Fruit fly (Drosophila melanogaster) whole organism, embryonic: ENCODE data around the gene Vsp37A.

ENCODE experiments used
- BEAF-32 ChIP-seq: fragments of 200-800 bp; sonication (Bioruptor generic); optimal IDR thresholded peaks from 3 replicates; lab custom pipeline; 2017; ENCODE audit warnings: missing biosample characterization, missing genetic modification characterization, mild to moderate bottlenecking, moderate library complexity, missing genetic modification reagents
- CG10274 ChIP-seq: fragments of 200-800 bp; sonication (Bioruptor generic); optimal IDR thresholded peaks from 3 replicates; lab custom pipeline; 2017; ENCODE audit warnings: missing biosample characterization, mild to moderate bottlenecking, missing genetic modification characterization
- CG10366 ChIP-seq: fragments of 200-800 bp; sonication (Bioruptor generic); IDR thresholded peaks from 2 replicates; pipeline ENCODE4 v1.3.6; 2022; ENCODE audit warnings: missing biosample characterization, missing genetic modification characterization
- CG11456 ChIP-seq: fragments of 200-800 bp; sonication (Bioruptor generic); IDR thresholded peaks from 3 replicates; pipeline ENCODE4 v1.3.6; 2022; ENCODE audit warnings: missing biosample characterization, missing genetic modification characterization
- CG12299 ChIP-seq: fragments of 200-800 bp; sonication (Bioruptor generic); optimal IDR thresholded peaks from 2 replicates; lab custom pipeline; 2018; ENCODE audit warnings: missing biosample characterization, mild to moderate bottlenecking, missing genetic modification characterization
- CG12659 ChIP-seq: fragments of 200-800 bp; sonication (Bioruptor generic); optimal IDR thresholded peaks from 3 replicates; lab custom pipeline; 2017; ENCODE audit warnings: mild to moderate bottlenecking, missing biosample characterization, missing genetic modification reagents, missing genetic modification characterization
- CG13894 ChIP-seq: fragments of 200-800 bp; sonication (Bioruptor generic); optimal IDR thresholded peaks from 3 replicates; lab custom pipeline; 2018; ENCODE audit warnings: missing biosample characterization, mild to moderate bottlenecking, missing genetic modification characterization, moderate library complexity
- CG15011 ChIP-seq: fragments of 200-800 bp; sonication (Bioruptor generic); optimal IDR thresholded peaks from 3 replicates; lab custom pipeline; 2018; ENCODE audit warnings: missing biosample characterization, mild to moderate bottlenecking, missing genetic modification characterization
- CG15073 ChIP-seq: fragments of 200-800 bp; sonication (Bioruptor generic); optimal IDR thresholded peaks from 2 replicates; lab custom pipeline; 2016; ENCODE audit warnings: missing biosample characterization, missing genetic modification characterization
- CG15514 ChIP-seq: fragments of 200-800 bp; sonication (Bioruptor generic); optimal IDR thresholded peaks from 3 replicates; lab custom pipeline; 2017; ENCODE audit warnings: missing biosample characterization, missing genetic modification characterization, mild to moderate bottlenecking, moderate library complexity, missing genetic modification reagents
- CG17186 ChIP-seq: fragments of 200-800 bp; sonication (Bioruptor generic); optimal IDR thresholded peaks from 3 replicates; lab custom pipeline; 2017; ENCODE audit warnings: missing biosample characterization, missing genetic modification reagents, missing genetic modification characterization
- CG17568 ChIP-seq: fragments of 200-800 bp; sonication (Bioruptor generic); optimal IDR thresholded peaks from 2 replicates; lab custom pipeline; 2018; ENCODE audit warnings: missing biosample characterization, mild to moderate bottlenecking, missing genetic modification characterization, moderate library complexity
- CG30403 ChIP-seq: fragments of 200-800 bp; sonication (Bioruptor generic); optimal IDR thresholded peaks from 3 replicates; lab custom pipeline; 2016; ENCODE audit warnings: missing biosample characterization, missing genetic modification characterization
- CG3281 ChIP-seq: fragments of 200-800 bp; sonication (Bioruptor generic); optimal IDR thresholded peaks from 3 replicates; lab custom pipeline; 2017; ENCODE audit warnings: missing biosample characterization, mild to moderate bottlenecking, missing genetic modification characterization
- CG4707 ChIP-seq: fragments of 200-800 bp; sonication (Bioruptor generic); optimal IDR thresholded peaks from 2 replicates; lab custom pipeline; 2018; ENCODE audit warnings: missing biosample characterization, mild to moderate bottlenecking, missing genetic modification characterization, moderate library complexity
- CG6854 ChIP-seq: fragments of 200-800 bp; sonication (Bioruptor generic); optimal IDR thresholded peaks from 3 replicates; lab custom pipeline; 2017; ENCODE audit warnings: missing biosample characterization, mild to moderate bottlenecking, missing genetic modification characterization
- CG8089 ChIP-seq: fragments of 200-800 bp; sonication (Bioruptor generic); optimal IDR thresholded peaks from 3 replicates; lab custom pipeline; 2016; ENCODE audit warnings: missing biosample characterization, missing genetic modification characterization
- CHES-1-like ChIP-seq: fragments of 200-800 bp; sonication (Bioruptor generic); optimal IDR thresholded peaks from 2 replicates; lab custom pipeline; 2016; ENCODE audit warnings: missing biosample characterization, missing genetic modification characterization
- Camta ChIP-seq: fragments of 200-800 bp; sonication (Bioruptor generic); optimal IDR thresholded peaks from 2 replicates; lab custom pipeline; 2016; ENCODE audit warnings: missing biosample characterization, missing genetic modification characterization
- Deaf1 ChIP-seq: fragments of 200-800 bp; optimal IDR thresholded peaks from 3 replicates; lab custom pipeline; 2019; ENCODE audit warnings: missing biosample characterization, mild to moderate bottlenecking, missing genetic modification characterization, moderate library complexity
- Dll ChIP-seq: fragments of 200-800 bp; sonication (Bioruptor generic); IDR thresholded peaks from 4 replicates; pipeline ENCODE4 v1.3.6; 2022; ENCODE audit warnings: missing biosample characterization, missing genetic modification characterization; ENCODE audit not compliant: partially characterized antibody
- Dref ChIP-seq: fragments of 200-800 bp; sonication (Bioruptor generic); IDR thresholded peaks from 2 replicates; pipeline ENCODE4 v1.3.6; 2022; ENCODE audit warnings: missing biosample characterization, missing genetic modification characterization
- GATAe ChIP-seq: fragments of 200-800 bp; sonication (Bioruptor generic); conservative IDR thresholded peaks from 2 replicates; pipeline ENCODE4 v1.3.6; 2022; ENCODE audit warnings: missing biosample characterization, missing genetic modification characterization
- HLH3B ChIP-seq: fragments of 200-800 bp; sonication (Bioruptor generic); IDR thresholded peaks from 2 replicates; pipeline ENCODE4 v1.3.6; 2022; ENCODE audit warnings: missing biosample characterization, missing genetic modification characterization
- Hmx ChIP-seq: fragments of 200-800 bp; sonication (Bioruptor generic); optimal IDR thresholded peaks from 2 replicates; lab custom pipeline; 2016; ENCODE audit warnings: missing biosample characterization, missing genetic modification characterization
- MBD-R2 ChIP-seq: fragments of 200-800 bp; sonication (Bioruptor generic); IDR thresholded peaks from 2 replicates; pipeline ENCODE4 v1.3.6; 2022; ENCODE audit warnings: missing biosample characterization, missing genetic modification characterization
- MESR4 ChIP-seq: fragments of 200-800 bp; sonication (Bioruptor generic); optimal IDR thresholded peaks from 2 replicates; lab custom pipeline; 2018; ENCODE audit warnings: missing biosample characterization, mild to moderate bottlenecking, missing genetic modification characterization, moderate library complexity
- Nf-YC ChIP-seq: fragments of 200-800 bp; optimal IDR thresholded peaks from 3 replicates; lab custom pipeline; 2019; ENCODE audit warnings: missing biosample characterization, mild to moderate bottlenecking, missing genetic modification characterization, moderate library complexity
- Opbp ChIP-seq: fragments of 200-800 bp; sonication (Bioruptor generic); IDR thresholded peaks from 3 replicates; pipeline ENCODE4 v1.3.6; 2022; ENCODE audit warnings: missing biosample characterization, missing genetic modification characterization; ENCODE audit not compliant: partially characterized antibody
- PHDP ChIP-seq: fragments of 200-800 bp; sonication (Bioruptor generic); optimal IDR thresholded peaks from 3 replicates; lab custom pipeline; 2018; ENCODE audit warnings: missing biosample characterization, mild to moderate bottlenecking, missing genetic modification characterization, moderate library complexity
- Scr ChIP-seq: fragments of 200-800 bp; sonication (Bioruptor generic); IDR thresholded peaks from 2 replicates; pipeline ENCODE4 v1.3.6; 2022; ENCODE audit warnings: missing biosample characterization, missing genetic modification characterization; ENCODE audit not compliant: partially characterized antibody
- Sry-δ ChIP-seq: fragments of 200-800 bp; sonication (Bioruptor generic); optimal IDR thresholded peaks from 2 replicates; lab custom pipeline; 2016; ENCODE audit warnings: missing biosample characterization, missing genetic modification characterization
- Stat92E ChIP-seq, 3 experiments: fragments of >200 bp in 2 of 3; fragments of 200-800 bp in 1 of 3; sonication (Bioruptor generic) in 1 of 3; optimal IDR thresholded peaks; 2 replicates each; lab custom pipeline; 2017 to 2019; ENCODE audit warnings: missing biosample characterization in 3 of 3, missing genetic modification characterization in 3 of 3, mild to moderate bottlenecking in 1 of 3, moderate library complexity in 1 of 3
- Trl ChIP-seq, 3 experiments: fragments of >200 bp in 2 of 3; fragments of 200-800 bp in 1 of 3; sonication (Bioruptor generic) in 1 of 3; optimal IDR thresholded peaks; 2 replicates in 1 of 3; 3 replicates in 2 of 3; lab custom pipeline; 2016 to 2017; ENCODE audit warnings: missing biosample characterization in 1 of 3, missing genetic modification characterization in 1 of 3
- bbx ChIP-seq: fragments of 200-800 bp; sonication (Bioruptor generic); IDR thresholded peaks from 2 replicates; pipeline ENCODE4 v1.3.6; 2022; ENCODE audit warnings: missing biosample characterization, missing genetic modification characterization; ENCODE audit not compliant: partially characterized antibody
- chinmo ChIP-seq: fragments of 200-800 bp; sonication (Bioruptor generic); IDR thresholded peaks from 4 replicates; pipeline ENCODE4 v1.3.6; 2022; ENCODE audit warnings: missing biosample characterization, missing genetic modification characterization; ENCODE audit not compliant: partially characterized antibody
- crol ChIP-seq: fragments of 200-800 bp; sonication (Bioruptor generic); IDR thresholded peaks from 2 replicates; pipeline ENCODE4 v1.3.6; 2022; ENCODE audit warnings: missing biosample characterization, missing genetic modification characterization
- ftz-f1 ChIP-seq: fragments of 200-800 bp; sonication (Bioruptor generic); optimal IDR thresholded peaks from 2 replicates; lab custom pipeline; 2016; ENCODE audit warnings: missing biosample characterization, missing genetic modification characterization
- grau ChIP-seq: fragments of 200-800 bp; optimal IDR thresholded peaks from 3 replicates; lab custom pipeline; 2019; ENCODE audit warnings: missing biosample characterization, mild to moderate bottlenecking, missing genetic modification characterization, moderate library complexity
- ham ChIP-seq: fragments of 200-800 bp; sonication (Bioruptor generic); IDR thresholded peaks from 2 replicates; pipeline ENCODE4 v1.3.6; 2022; ENCODE audit warnings: missing biosample characterization, missing genetic modification characterization
- nau ChIP-seq: fragments of 200-800 bp; sonication (Bioruptor generic); optimal IDR thresholded peaks from 3 replicates; lab custom pipeline; 2017; ENCODE audit warnings: missing biosample characterization, mild to moderate bottlenecking, missing genetic modification characterization, missing genetic modification reagents
- org-1 ChIP-seq: fragments of 200-800 bp; sonication (Bioruptor generic); optimal IDR thresholded peaks from 2 replicates; lab custom pipeline; 2017; ENCODE audit warnings: missing biosample characterization, missing genetic modification characterization
- pzg ChIP-seq: fragments of 200-800 bp; sonication (Bioruptor generic); optimal IDR thresholded peaks from 3 replicates; lab custom pipeline; 2018; ENCODE audit warnings: missing biosample characterization, mild to moderate bottlenecking, missing genetic modification characterization, moderate library complexity
- rib ChIP-seq: fragments of 200-800 bp; sonication (Bioruptor generic); IDR thresholded peaks from 2 replicates; pipeline ENCODE4 v1.3.6; 2022; ENCODE audit warnings: missing biosample characterization, missing genetic modification characterization
- row ChIP-seq: fragments of 200-800 bp; sonication (Bioruptor generic); IDR thresholded peaks from 3 replicates; pipeline ENCODE4 v1.3.6; 2022; ENCODE audit warnings: missing biosample characterization, missing genetic modification characterization
- run ChIP-seq: fragments of 200-800 bp; sonication (Bioruptor generic); optimal IDR thresholded peaks from 3 replicates; lab custom pipeline; 2018; ENCODE audit warnings: missing biosample characterization, mild to moderate bottlenecking, missing genetic modification characterization
- sd ChIP-seq: fragments of 200-800 bp; sonication (Bioruptor generic); optimal IDR thresholded peaks from 3 replicates; lab custom pipeline; 2018; ENCODE audit warnings: missing biosample characterization, mild to moderate bottlenecking, missing genetic modification characterization, moderate library complexity
- unc-4 ChIP-seq: fragments of 200-800 bp; sonication (Bioruptor generic); IDR thresholded peaks from 2 replicates; pipeline ENCODE4 v1.3.6; 2022; ENCODE audit warnings: missing biosample characterization, missing genetic modification characterization; ENCODE audit not compliant: partially characterized antibody
- vnd ChIP-seq: fragments of 200-800 bp; sonication (Bioruptor generic); IDR thresholded peaks from 3 replicates; pipeline ENCODE4 v1.3.6; 2022; ENCODE audit warnings: missing biosample characterization, missing genetic modification characterization; ENCODE audit not compliant: partially characterized antibody

The Vsp37A gene

dm6 chrX:620102-620430, 1.3 kb upstream of the Vsp37A start, which contains the start of gene spdi (continued):
- peak; percentile 66 for TF ChIP-seq Nf-YC (tag; lab: Kevin White, UChicago)
- TF ChIP-seq Hmx: no peak
- peak; percentile 58 for TF ChIP-seq sd
- no peak for TF ChIP-seq CG10366 (GFP tag; lab: Robert Waterston, UW)
- no peak for TF ChIP-seq CG15011 (GFP tag; lab: Kevin White, UChicago)
- TF ChIP-seq CG17186 (GFP tag; lab: Kevin White, UChicago): peak; percentile 46
- TF ChIP-seq CG12659: no peak
- peak; percentile 59; the same call in 2 of the 3 replicates for TF ChIP-seq row (GFP tag; lab: Robert Waterston, UW)
- peak; percentile 74; the same call in 1 of the 4 replicates for TF ChIP-seq chinmo (GFP tag; lab: Robert Waterston, UW)
- no peak for TF ChIP-seq ham (GFP tag; lab: Robert Waterston, UW)
- no peak for TF ChIP-seq run (tag; lab: Kevin White, UChicago)
- TF ChIP-seq Sry-δ (GFP tag; lab: Kevin White, UChicago): peak; percentile 89
- no peak for TF ChIP-seq CG15073
- peak; percentile 40 for TF ChIP-seq bbx (GFP tag; lab: Robert Waterston, UW)
- TF ChIP-seq grau: peak; percentile 4
- TF ChIP-seq HLH3B (GFP tag; lab: Robert Waterston, UW): no peak
- TF ChIP-seq CHES-1-like (GFP tag; lab: Kevin White, UChicago): no peak
- TF ChIP-seq, all 482 proteins: peak for 54

- no peak for TF ChIP-seq CG8089
- TF ChIP-seq MBD-R2: peak; percentile 36
- no peak for TF ChIP-seq Trl (optimal IDR thresholded peaks at IDR 0.05; lab: Kevin White, UChicago)
- TF ChIP-seq Trl (GFP tag; optimal IDR thresholded peaks at IDR 0.05; lab: Kevin White, UChicago): no peak
- peak; percentile 35; the same call in 1 of the 3 replicates for TF ChIP-seq vnd
- no peak for TF ChIP-seq CG30403 (GFP tag; lab: Kevin White, UChicago)
- no peak for TF ChIP-seq nau (GFP tag; lab: Kevin White, UChicago)
- TF ChIP-seq Dll (GFP tag; lab: Robert Waterston, UW): 0 out of 4 replicates have a peak, but pooled peaks have one; percentile 25
- no peak for TF ChIP-seq CG12299 (tag; lab: Kevin White, UChicago)
- TF ChIP-seq unc-4: 0 out of 2 replicates have a peak, but pooled peaks have one; percentile 21
- no peak for TF ChIP-seq CG10274
- no peak for TF ChIP-seq CG6854 (GFP tag; lab: Kevin White, UChicago)
- TF ChIP-seq Deaf1 (tag; lab: Kevin White, UChicago): peak; percentile 20
- TF ChIP-seq Dref (GFP tag; lab: Robert Waterston, UW): peak; percentile 43
- peak; percentile 0 for TF ChIP-seq CG13894
- no peak for TF ChIP-seq rib (GFP tag; lab: Robert Waterston, UW)
- 0 out of 3 replicates have a peak, but pooled peaks have one; percentile 44 for TF ChIP-seq Opbp (GFP tag; lab: Robert Waterston, UW)
- no peak for TF ChIP-seq CG11456 (GFP tag; lab: Robert Waterston, UW)
- TF ChIP-seq CG3281: no peak
- TF ChIP-seq Scr: peak; percentile 46
- TF ChIP-seq CG17568 (GFP tag; lab: Kevin White, UChicago): no peak
- TF ChIP-seq crol (GFP tag; lab: Robert Waterston, UW): peak; percentile 78
- peak; percentile 19 for TF ChIP-seq BEAF-32 (GFP tag; lab: Kevin White, UChicago)
- peak; percentile 78 for TF ChIP-seq ftz-f1 (GFP tag; lab: Kevin White, UChicago)
- TF ChIP-seq CG4707 (GFP tag; lab: Kevin White, UChicago): no peak
- TF ChIP-seq CG15514 (GFP tag; lab: Kevin White, UChicago): peak; percentile 32
- TF ChIP-seq Stat92E (GFP tag; optimal IDR thresholded peaks at IDR 0.05; lab: Kevin White, UChicago): no peak
- TF ChIP-seq PHDP (tag; lab: Kevin White, UChicago): no peak
- no peak for TF ChIP-seq org-1
- TF ChIP-seq Camta (GFP tag; lab: Kevin White, UChicago): no peak
- peak; percentile 17 for TF ChIP-seq pzg (GFP tag; lab: Kevin White, UChicago)
- TF ChIP-seq GATAe (GFP tag; lab: Robert Waterston, UW): peak; percentile 68
- TF ChIP-seq MESR4 (GFP tag; lab: Kevin White, UChicago): peak; percentile 34
Measured at dm6 chrX:623357-623756, 2.0 kb downstream of the Vsp37A start, which contains the start of gene CG13369. Gene CG13369, plus strand, starts transcription at chrX:623468.
